Fruit fly (Drosophila melanogaster) whole organism, embryonic: ENCODE data around the gene cdi.

Experiments
- B-H2 ChIP-seq: fragments of 200-800 bp; sonication (Bioruptor generic); optimal IDR thresholded peaks from 2 replicates; lab custom pipeline; 2018; ENCODE audit warnings: missing biosample characterization, mild to moderate bottlenecking, missing genetic modification characterization
- Blimp-1 ChIP-seq: fragments of 200-800 bp; sonication (Bioruptor generic); optimal IDR thresholded peaks from 3 replicates; lab custom pipeline; 2018; ENCODE audit warnings: missing biosample characterization, missing genetic modification characterization, mild to moderate bottlenecking, moderate library complexity, missing genetic modification reagents
- BtbVII ChIP-seq: fragments of 200-800 bp; sonication (Bioruptor generic); optimal IDR thresholded peaks from 3 replicates; lab custom pipeline; 2017; ENCODE audit warnings: missing biosample characterization, mild to moderate bottlenecking, missing genetic modification characterization
- CG11398 ChIP-seq: fragments of 200-800 bp; sonication (Bioruptor generic); optimal IDR thresholded peaks from 2 replicates; lab custom pipeline; 2016; ENCODE audit warnings: missing biosample characterization, missing genetic modification characterization
- CG11504 ChIP-seq: fragments of 200-800 bp; sonication (Bioruptor generic); optimal IDR thresholded peaks from 3 replicates; lab custom pipeline; 2019; ENCODE audit warnings: missing biosample characterization, mild to moderate bottlenecking, missing genetic modification characterization, moderate library complexity
- CG12769 ChIP-seq: fragments of 200-800 bp; sonication (Bioruptor generic); optimal IDR thresholded peaks from 2 replicates; lab custom pipeline; 2019; ENCODE audit warnings: missing biosample characterization, mild to moderate bottlenecking, missing genetic modification characterization, moderate library complexity
- CG13424 ChIP-seq: fragments of 200-800 bp; sonication (Bioruptor generic); optimal IDR thresholded peaks from 2 replicates; lab custom pipeline; 2019; ENCODE audit warnings: missing biosample characterization, mild to moderate bottlenecking, missing genetic modification characterization, moderate library complexity
- CG14050 ChIP-seq: fragments of 200-800 bp; sonication (Bioruptor generic); IDR thresholded peaks from 3 replicates; pipeline ENCODE4 v1.3.6; 2022; ENCODE audit warnings: missing biosample characterization, missing genetic modification characterization
- CG1603 ChIP-seq: fragments of 200-800 bp; sonication (Bioruptor generic); optimal IDR thresholded peaks from 2 replicates; lab custom pipeline; 2019; ENCODE audit warnings: missing biosample characterization, mild to moderate bottlenecking, missing genetic modification characterization, moderate library complexity
- CG17385 ChIP-seq: fragments of 200-800 bp; sonication (Bioruptor generic); optimal IDR thresholded peaks from 3 replicates; lab custom pipeline; 2018; ENCODE audit warnings: missing biosample characterization, mild to moderate bottlenecking, missing genetic modification characterization
- CG17568 ChIP-seq: fragments of 200-800 bp; sonication (Bioruptor generic); optimal IDR thresholded peaks from 2 replicates; lab custom pipeline; 2018; ENCODE audit warnings: missing biosample characterization, mild to moderate bottlenecking, missing genetic modification characterization, moderate library complexity
- CG2678 ChIP-seq: fragments of 200-800 bp; sonication (Bioruptor generic); optimal IDR thresholded peaks from 3 replicates; lab custom pipeline; 2019; ENCODE audit warnings: missing biosample characterization, mild to moderate bottlenecking, missing genetic modification characterization, moderate library complexity
- CG30020 ChIP-seq: fragments of 200-800 bp; optimal IDR thresholded peaks from 2 replicates; lab custom pipeline; 2019; ENCODE audit warnings: missing biosample characterization, mild to moderate bottlenecking, missing genetic modification characterization, moderate library complexity
- CG4707 ChIP-seq: fragments of 200-800 bp; sonication (Bioruptor generic); optimal IDR thresholded peaks from 2 replicates; lab custom pipeline; 2018; ENCODE audit warnings: missing biosample characterization, mild to moderate bottlenecking, missing genetic modification characterization, moderate library complexity
- CG6683 ChIP-seq: fragments of 200-800 bp; sonication (Bioruptor generic); optimal IDR thresholded peaks from 2 replicates; lab custom pipeline; 2017; ENCODE audit warnings: missing biosample characterization, mild to moderate bottlenecking, missing genetic modification characterization, missing genetic modification reagents
- CG6854 ChIP-seq: fragments of 200-800 bp; sonication (Bioruptor generic); optimal IDR thresholded peaks from 3 replicates; lab custom pipeline; 2017; ENCODE audit warnings: missing biosample characterization, mild to moderate bottlenecking, missing genetic modification characterization
- CG7987 ChIP-seq: fragments of 200-800 bp; sonication (Bioruptor generic); optimal IDR thresholded peaks from 2 replicates; lab custom pipeline; 2018; ENCODE audit warnings: missing biosample characterization, mild to moderate bottlenecking, missing genetic modification characterization, moderate library complexity
- CG9817 ChIP-seq: fragments of 200-800 bp; sonication (Bioruptor generic); optimal IDR thresholded peaks from 2 replicates; lab custom pipeline; 2018; ENCODE audit warnings: missing biosample characterization, mild to moderate bottlenecking, missing genetic modification characterization, moderate library complexity
- Camta ChIP-seq: fragments of 200-800 bp; sonication (Bioruptor generic); optimal IDR thresholded peaks from 2 replicates; lab custom pipeline; 2016; ENCODE audit warnings: missing biosample characterization, missing genetic modification characterization
- D ChIP-seq, 2 experiments: fragments of 200-800 bp in 1 of 2; fragments of >200 bp in 1 of 2; sonication (Bioruptor generic) in 1 of 2; optimal IDR thresholded peaks; 2 replicates in 1 of 2; 3 replicates in 1 of 2; lab custom pipeline; 2017; ENCODE audit warnings: mild to moderate bottlenecking in 1 of 2, missing biosample characterization in 1 of 2, missing genetic modification characterization in 1 of 2, missing genetic modification reagents in 1 of 2
- Dip3 ChIP-seq: fragments of 200-800 bp; sonication (Bioruptor generic); optimal IDR thresholded peaks from 3 replicates; lab custom pipeline; 2016; ENCODE audit warnings: missing biosample characterization, missing genetic modification characterization
- Ets97D ChIP-seq: fragments of 200-800 bp; sonication (Bioruptor generic); optimal IDR thresholded peaks from 3 replicates; lab custom pipeline; 2016; ENCODE audit warnings: missing biosample characterization, missing genetic modification characterization
- Fer3 ChIP-seq: fragments of 200-800 bp; sonication (Bioruptor generic); optimal IDR thresholded peaks from 2 replicates; lab custom pipeline; 2018; ENCODE audit warnings: missing biosample characterization, mild to moderate bottlenecking, missing genetic modification characterization, moderate library complexity
- HLH4C ChIP-seq: fragments of 200-800 bp; sonication (Bioruptor generic); IDR thresholded peaks from 3 replicates; pipeline ENCODE4 v1.3.6; 2022; ENCODE audit warnings: missing biosample characterization, missing genetic modification characterization; ENCODE audit not compliant: partially characterized antibody
- Hr39 ChIP-seq: fragments of >200 bp; optimal IDR thresholded peaks from 2 replicates; lab custom pipeline; 2017
- Hr51 ChIP-seq, 2 experiments: fragments of 200-800 bp; sonication (Bioruptor generic); optimal IDR thresholded peaks; 2 replicates in 1 of 2; 3 replicates in 1 of 2; lab custom pipeline; 2016 to 2018; ENCODE audit warnings: missing biosample characterization in 2 of 2, missing genetic modification characterization in 2 of 2, mild to moderate bottlenecking in 1 of 2, moderate library complexity in 1 of 2
- Lhr ChIP-seq: fragments of 200-800 bp; sonication (Bioruptor generic); optimal IDR thresholded peaks from 3 replicates; lab custom pipeline; 2017; ENCODE audit warnings: mild to moderate bottlenecking, missing biosample characterization, missing genetic modification reagents, missing genetic modification characterization
- Lim3 ChIP-seq: fragments of 200-800 bp; sonication (Bioruptor generic); IDR thresholded peaks from 2 replicates; pipeline ENCODE4 v1.3.6; 2022; ENCODE audit warnings: missing biosample characterization, missing genetic modification characterization
- Med ChIP-seq: fragments of 200-800 bp; sonication (Bioruptor generic); peaks from one replicate; lab custom pipeline; 2016; ENCODE audit warnings: missing biosample characterization, missing genetic modification characterization, mild to moderate bottlenecking, inconsistent platforms, moderate library complexity
- Myb ChIP-seq: fragments of 200-800 bp; sonication (Bioruptor generic); optimal IDR thresholded peaks from 2 replicates; lab custom pipeline; 2016; ENCODE audit warnings: missing biosample characterization, missing genetic modification characterization
- NC2α ChIP-seq: fragments of 200-800 bp; sonication (Bioruptor generic); optimal IDR thresholded peaks from 2 replicates; lab custom pipeline; 2016; ENCODE audit warnings: missing biosample characterization, missing genetic modification characterization
- Stat92E ChIP-seq, 3 experiments: fragments of >200 bp in 2 of 3; fragments of 200-800 bp in 1 of 3; sonication (Bioruptor generic) in 1 of 3; optimal IDR thresholded peaks; 2 replicates each; lab custom pipeline; 2017 to 2019; ENCODE audit warnings: missing biosample characterization in 3 of 3, missing genetic modification characterization in 3 of 3, mild to moderate bottlenecking in 1 of 3, moderate library complexity in 1 of 3
- ac ChIP-seq: fragments of 200-800 bp; sonication (Bioruptor generic); optimal IDR thresholded peaks from 3 replicates; lab custom pipeline; 2017; ENCODE audit warnings: missing biosample characterization, mild to moderate bottlenecking, missing genetic modification characterization
- corto ChIP-seq: fragments of 200-800 bp; sonication (Bioruptor generic); optimal IDR thresholded peaks from 2 replicates; lab custom pipeline; 2016; ENCODE audit warnings: missing biosample characterization, mild to moderate bottlenecking, missing genetic modification characterization, moderate library complexity
- dati ChIP-seq: fragments of 200-800 bp; sonication (Bioruptor generic); IDR thresholded peaks from 2 replicates; pipeline ENCODE4 v1.3.6; 2022; ENCODE audit warnings: missing biosample characterization, missing genetic modification characterization
- ftz-f1 ChIP-seq: fragments of 200-800 bp; sonication (Bioruptor generic); optimal IDR thresholded peaks from 2 replicates; lab custom pipeline; 2016; ENCODE audit warnings: missing biosample characterization, missing genetic modification characterization
- grau ChIP-seq: fragments of 200-800 bp; optimal IDR thresholded peaks from 3 replicates; lab custom pipeline; 2019; ENCODE audit warnings: missing biosample characterization, mild to moderate bottlenecking, missing genetic modification characterization, moderate library complexity
- gro ChIP-seq: fragments of 200-800 bp; sonication (Bioruptor generic); optimal IDR thresholded peaks from 2 replicates; lab custom pipeline; 2016; ENCODE audit warnings: missing biosample characterization, missing genetic modification characterization
- hb ChIP-seq: fragments of 200-800 bp; sonication (Bioruptor generic); IDR thresholded peaks from 3 replicates; pipeline ENCODE4 v1.3.6; 2022; ENCODE audit warnings: missing biosample characterization, missing genetic modification characterization; ENCODE audit not compliant: partially characterized antibody
- kah ChIP-seq: fragments of 200-800 bp; sonication (Bioruptor generic); optimal IDR thresholded peaks from 2 replicates; lab custom pipeline; 2018; ENCODE audit warnings: missing biosample characterization, mild to moderate bottlenecking, missing genetic modification characterization
- lbe ChIP-seq: fragments of 200-800 bp; sonication (Bioruptor generic); optimal IDR thresholded peaks from 2 replicates; lab custom pipeline; 2016; ENCODE audit warnings: missing biosample characterization, mild to moderate bottlenecking, missing genetic modification characterization
- lov ChIP-seq, 2 experiments: fragments of 200-800 bp in 1 of 2; fragments of >200 bp in 1 of 2; sonication (Bioruptor generic) in 1 of 2; IDR thresholded peaks in 1 of 2; optimal IDR thresholded peaks in 1 of 2; 2 replicates in 1 of 2; 3 replicates in 1 of 2; pipeline versions ENCODE4 v1.3.6 to Lab custom; 2017 to 2022; ENCODE audit warnings: missing biosample characterization in 1 of 2, missing genetic modification characterization in 1 of 2
- pb ChIP-seq: fragments of 200-800 bp; sonication (Bioruptor generic); optimal IDR thresholded peaks from 3 replicates; lab custom pipeline; 2016; ENCODE audit warnings: missing biosample characterization, missing genetic modification characterization
- row ChIP-seq: fragments of 200-800 bp; sonication (Bioruptor generic); IDR thresholded peaks from 3 replicates; pipeline ENCODE4 v1.3.6; 2022; ENCODE audit warnings: missing biosample characterization, missing genetic modification characterization
- sens-2 ChIP-seq: fragments of 200-800 bp; sonication (Bioruptor generic); IDR thresholded peaks from 2 replicates; pipeline ENCODE4 v1.3.6; 2022; ENCODE audit warnings: missing biosample characterization, missing genetic modification characterization

The cdi gene

DNA sequence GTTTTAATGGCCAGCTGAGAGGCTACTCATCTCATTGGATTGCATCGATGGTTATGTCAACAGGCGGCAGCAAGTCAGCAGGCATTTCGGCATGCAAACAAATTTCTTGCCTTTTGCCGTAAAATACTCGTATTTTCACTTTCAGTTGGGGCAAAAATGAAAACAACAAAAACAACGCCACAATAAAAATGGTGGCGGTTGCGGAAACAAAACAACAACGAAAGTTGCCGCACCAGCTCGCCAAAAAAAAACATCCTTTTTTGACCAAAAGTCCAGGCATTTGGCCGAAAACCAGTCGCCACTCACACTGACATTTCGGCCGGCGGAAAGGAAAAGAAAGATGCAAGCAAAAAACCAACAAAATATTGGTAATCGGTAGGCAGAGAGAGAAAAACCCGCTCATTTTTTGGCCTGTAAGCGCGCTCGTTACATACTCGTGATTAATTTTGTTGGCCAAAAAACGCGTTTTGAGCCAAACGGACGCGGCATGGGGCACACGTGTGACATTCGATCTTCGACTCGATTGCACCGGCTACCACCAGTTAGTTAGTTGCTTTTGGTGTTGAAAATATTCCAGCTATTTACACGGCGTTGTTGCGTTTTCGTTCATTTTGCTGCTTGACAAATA is 29.9 kb downstream of the cdi start:
- TF ChIP-seq Blimp-1 (GFP tag; lab: Kevin White, UChicago), result peak; percentile 5
- TF ChIP-seq Fer3 (tag; lab: Kevin White, UChicago), result no peak
- TF ChIP-seq corto (GFP tag; lab: Kevin White, UChicago), result peak; percentile 29
- no peak for TF ChIP-seq CG13424
- peak; percentile 11 for TF ChIP-seq lbe

DNA sequence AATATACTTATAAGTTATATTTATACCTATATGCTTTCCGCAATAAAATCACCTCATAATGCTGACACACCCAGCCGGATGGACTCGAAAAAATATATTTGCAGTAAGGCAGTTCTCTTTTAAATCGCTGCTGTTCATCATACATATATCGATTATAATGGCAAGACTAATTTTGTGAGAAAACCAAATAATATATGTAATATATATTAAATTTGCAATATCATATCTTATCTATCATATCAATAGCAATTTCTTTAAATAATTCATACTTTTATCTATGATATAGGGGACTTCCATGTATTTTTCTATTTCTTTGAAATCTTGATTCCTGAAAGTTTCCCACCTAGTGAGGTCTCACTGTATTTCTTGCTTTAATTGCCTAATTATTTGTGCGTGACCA is 31.5 kb downstream of the cdi start:
- peak; percentile 39 for TF ChIP-seq grau (tag; lab: Kevin White, UChicago)
- TF ChIP-seq dati (GFP tag; lab: Robert Waterston, UW), result no peak

DNA sequence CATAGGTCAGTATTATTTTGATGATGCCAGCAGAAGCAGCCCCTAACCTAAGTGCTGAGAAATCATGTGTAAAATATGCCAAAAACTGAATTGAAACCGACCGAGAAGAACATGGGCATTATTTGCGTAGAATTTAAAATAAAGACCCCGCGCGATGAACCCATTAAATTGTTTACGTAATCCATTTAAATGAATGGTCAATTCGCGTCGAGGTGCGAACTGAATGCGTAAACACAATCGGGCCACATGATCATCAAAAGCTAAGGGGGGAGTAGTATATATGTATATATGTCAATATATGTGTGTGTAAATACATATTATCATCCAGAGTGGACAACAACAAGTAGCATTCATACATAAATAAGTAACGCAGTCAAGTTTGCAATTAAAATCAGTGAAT is 33.9 kb downstream of the cdi start:
- TF ChIP-seq Dip3 (GFP tag; lab: Kevin White, UChicago) (no peak), CG30020 (tag; lab: Kevin White, UChicago) (no peak), hb (no peak), B-H2 (GFP tag; lab: Kevin White, UChicago) (no peak), CG17385 (GFP tag; lab: Kevin White, UChicago) (no peak), CG12769 (tag; lab: Kevin White, UChicago) (peak; percentile 32), HLH4C (GFP tag; lab: Robert Waterston, UW) (no peak), CG17568 (GFP tag; lab: Kevin White, UChicago) (peak; percentile 6), Myb (GFP tag; lab: Kevin White, UChicago) (no peak), gro (GFP tag; lab: Kevin White, UChicago) (peak; percentile 12), Med (GFP tag; lab: Kevin White, UChicago) (peak; percentile 20), kah (GFP tag; lab: Kevin White, UChicago) (no peak), BtbVII (no peak), row (GFP tag; lab: Robert Waterston, UW) (no peak), Ets97D (no peak), Hr51 (GFP tag; optimal IDR thresholded peaks at IDR 0.05; lab: Kevin White, UChicago) (no peak), pb (GFP tag; lab: Kevin White, UChicago) (no peak), Stat92E (GFP tag; optimal IDR thresholded peaks at IDR 0.05; lab: Kevin White, UChicago) (no peak), CG14050 (GFP tag; lab: Robert Waterston, UW) (no peak), lbe (no peak), CG9817 (tag; lab: Kevin White, UChicago) (no peak), sens-2 (GFP tag; lab: Robert Waterston, UW) (no peak), Hr39 (no peak), CG11504 (tag; lab: Kevin White, UChicago) (no peak), CG2678 (tag; lab: Kevin White, UChicago) (peak; percentile 22), ac (GFP tag; lab: Kevin White, UChicago) (no peak), Lim3 (no peak), NC2α (GFP tag; lab: Kevin White, UChicago) (no peak), CG6854 (GFP tag; lab: Kevin White, UChicago) (no peak), CG1603 (no peak), Camta (GFP tag; lab: Kevin White, UChicago) (no peak), CG7987 (GFP tag; lab: Kevin White, UChicago) (peak; percentile 17), D (optimal IDR thresholded peaks at IDR 0.05; lab: Kevin White, UChicago) (no peak), D (GFP tag; optimal IDR thresholded peaks at IDR 0.05; lab: Kevin White, UChicago) (no peak), CG6683 (GFP tag; lab: Kevin White, UChicago) (no peak), CG4707 (GFP tag; lab: Kevin White, UChicago) (no peak), Lhr (GFP tag; lab: Kevin White, UChicago) (no peak), lov (optimal IDR thresholded peaks at IDR 0.05; lab: Kevin White, UChicago) (no peak), lov (GFP tag; IDR thresholded peaks at IDR 0.05; lab: Robert Waterston, UW) (no peak), ftz-f1 (GFP tag; lab: Kevin White, UChicago) (no peak), CG11398 (GFP tag; lab: Kevin White, UChicago) (no peak)
